Fruit fly (Drosophila melanogaster) whole organism, prepupa: Measurements from ENCODE around the gene por.

Source experiments
- Blimp-1 ChIP-seq: fragments of 200-800 bp; sonication (Bioruptor generic); optimal IDR thresholded peaks from 3 replicates; lab custom pipeline; 2017; ENCODE audit warnings: missing biosample characterization, missing genetic modification characterization, mild to moderate bottlenecking, moderate library complexity, missing genetic modification reagents
- CG10669 ChIP-seq: fragments of 200-800 bp; sonication (Bioruptor generic); optimal IDR thresholded peaks from 3 replicates; lab custom pipeline; 2018; ENCODE audit warnings: missing biosample characterization, mild to moderate bottlenecking, missing genetic modification characterization, moderate library complexity
- CG11294 ChIP-seq: fragments of 200-800 bp; sonication (Bioruptor generic); IDR thresholded peaks from 2 replicates; pipeline ENCODE4 v1.3.6; 2022; ENCODE audit warnings: missing biosample characterization, missing genetic modification characterization
- CG11902 ChIP-seq: fragments of 200-800 bp; sonication (Bioruptor generic); optimal IDR thresholded peaks from 3 replicates; lab custom pipeline; 2016; ENCODE audit warnings: missing biosample characterization, missing genetic modification characterization
- CG15336 ChIP-seq: fragments of 200-800 bp; sonication (Bioruptor generic); IDR thresholded peaks from 2 replicates; pipeline ENCODE4 v1.3.6; 2022; ENCODE audit warnings: missing biosample characterization, missing genetic modification characterization
- CG16779 ChIP-seq: fragments of 200-800 bp; sonication (Bioruptor generic); optimal IDR thresholded peaks from 3 replicates; lab custom pipeline; 2017; ENCODE audit warnings: missing biosample characterization, mild to moderate bottlenecking, missing genetic modification characterization
- CG3032 ChIP-seq: fragments of 200-800 bp; optimal IDR thresholded peaks from 2 replicates; lab custom pipeline; 2019; ENCODE audit warnings: missing biosample characterization, mild to moderate bottlenecking, missing genetic modification characterization, moderate library complexity
- CG32006 ChIP-seq: fragments of 200-800 bp; sonication (Bioruptor generic); optimal IDR thresholded peaks from 3 replicates; lab custom pipeline; 2017; ENCODE audit warnings: missing biosample characterization, mild to moderate bottlenecking, missing genetic modification characterization
- CG3919 ChIP-seq: fragments of 200-800 bp; sonication (Bioruptor generic); optimal IDR thresholded peaks from 3 replicates; lab custom pipeline; 2016; ENCODE audit warnings: missing biosample characterization, missing genetic modification characterization
- CG6163 ChIP-seq: fragments of 200-800 bp; sonication (Bioruptor generic); IDR thresholded peaks from 3 replicates; pipeline ENCODE4 v1.3.6; 2022; ENCODE audit warnings: missing biosample characterization, missing genetic modification characterization
- CG6276 ChIP-seq: fragments of 200-800 bp; sonication (Bioruptor generic); optimal IDR thresholded peaks from 2 replicates; lab custom pipeline; 2017; ENCODE audit warnings: missing biosample characterization, mild to moderate bottlenecking, missing genetic modification characterization
- CG6808 ChIP-seq: fragments of 200-800 bp; sonication (Bioruptor generic); optimal IDR thresholded peaks from 3 replicates; lab custom pipeline; 2017; ENCODE audit warnings: missing biosample characterization, missing genetic modification characterization, mild to moderate bottlenecking, moderate library complexity, missing genetic modification reagents
- CG6854 ChIP-seq: fragments of 200-800 bp; sonication (Bioruptor generic); optimal IDR thresholded peaks from 2 replicates; lab custom pipeline; 2017; ENCODE audit warnings: missing biosample characterization, mild to moderate bottlenecking, missing genetic modification characterization
- CG8319 ChIP-seq: fragments of 200-800 bp; sonication (Bioruptor generic); optimal IDR thresholded peaks from 3 replicates; lab custom pipeline; 2016; ENCODE audit warnings: missing biosample characterization, missing genetic modification characterization
- Eip75B ChIP-seq: fragments of 200-800 bp; sonication (Bioruptor generic); optimal IDR thresholded peaks from 3 replicates; lab custom pipeline; 2016; ENCODE audit warnings: missing biosample characterization, missing genetic modification characterization
- Eip78C ChIP-seq: fragments of 200-800 bp; sonication (Bioruptor generic); peaks from one replicate; lab custom pipeline; 2016; ENCODE audit warnings: missing biosample characterization, missing genetic modification characterization
- Ets21C ChIP-seq: fragments of 200-800 bp; sonication (Bioruptor generic); optimal IDR thresholded peaks from 3 replicates; lab custom pipeline; 2016; ENCODE audit warnings: missing biosample characterization, missing genetic modification characterization
- Gug ChIP-seq: fragments of 200-800 bp; sonication (Bioruptor generic); IDR thresholded peaks from 2 replicates; pipeline ENCODE4 v1.3.6; 2022; ENCODE audit warnings: missing biosample characterization, missing genetic modification characterization
- Met ChIP-seq: fragments of 200-800 bp; sonication (Bioruptor generic); optimal IDR thresholded peaks from 3 replicates; lab custom pipeline; 2016; ENCODE audit warnings: missing biosample characterization, missing genetic modification characterization
- OdsH ChIP-seq: fragments of 200-800 bp; sonication (Bioruptor generic); optimal IDR thresholded peaks from 3 replicates; lab custom pipeline; 2016; ENCODE audit warnings: missing biosample characterization, missing genetic modification characterization
- Sox102F ChIP-seq: fragments of 200-800 bp; sonication (Bioruptor generic); optimal IDR thresholded peaks from 2 replicates; lab custom pipeline; 2016; ENCODE audit warnings: missing biosample characterization, mild to moderate bottlenecking, missing genetic modification characterization
- Sox14 ChIP-seq: fragments of 200-800 bp; sonication (Bioruptor generic); optimal IDR thresholded peaks from 3 replicates; lab custom pipeline; 2016; ENCODE audit warnings: missing biosample characterization, missing genetic modification characterization
- Sox15 ChIP-seq: fragments of 200-800 bp; sonication (Bioruptor generic); optimal IDR thresholded peaks from 3 replicates; lab custom pipeline; 2016; ENCODE audit warnings: missing biosample characterization, missing genetic modification characterization
- acj6 ChIP-seq: fragments of 200-800 bp; sonication (Bioruptor generic); optimal IDR thresholded peaks from 3 replicates; lab custom pipeline; 2016; ENCODE audit warnings: missing biosample characterization, missing genetic modification characterization
- cyc ChIP-seq: fragments of 200-800 bp; sonication (Bioruptor generic); optimal IDR thresholded peaks from 3 replicates; lab custom pipeline; 2016; ENCODE audit warnings: missing biosample characterization, missing genetic modification characterization
- dac ChIP-seq: fragments of 200-800 bp; sonication (Bioruptor generic); optimal IDR thresholded peaks from 2 replicates; lab custom pipeline; 2017; ENCODE audit warnings: missing biosample characterization, mild to moderate bottlenecking, missing genetic modification characterization
- dsx ChIP-seq: fragments of 200-800 bp; optimal IDR thresholded peaks from 3 replicates; lab custom pipeline; 2019; ENCODE audit warnings: missing biosample characterization, mild to moderate bottlenecking, missing genetic modification characterization, moderate library complexity; ENCODE audit not compliant: poor library complexity, severe bottlenecking
- eg ChIP-seq: fragments of 200-800 bp; sonication (Bioruptor generic); IDR thresholded peaks from 3 replicates; pipeline ENCODE4 v1.3.6; 2022; ENCODE audit warnings: missing biosample characterization, missing genetic modification characterization
- esn ChIP-seq: fragments of 200-800 bp; sonication (Bioruptor generic); optimal IDR thresholded peaks from 2 replicates; lab custom pipeline; 2016; ENCODE audit warnings: missing biosample characterization, mild to moderate bottlenecking, missing genetic modification characterization, moderate library complexity
- fd59A ChIP-seq: fragments of 200-800 bp; sonication (Bioruptor generic); optimal IDR thresholded peaks from 2 replicates; lab custom pipeline; 2017; ENCODE audit warnings: missing biosample characterization, mild to moderate bottlenecking, missing genetic modification characterization, missing genetic modification reagents
- fkh ChIP-seq: fragments of 200-800 bp; sonication (Bioruptor generic); optimal IDR thresholded peaks from 3 replicates; lab custom pipeline; 2017; ENCODE audit warnings: missing biosample characterization, mild to moderate bottlenecking, missing genetic modification characterization, moderate library complexity
- pdm3 ChIP-seq: fragments of 200-800 bp; sonication (Bioruptor generic); optimal IDR thresholded peaks from 3 replicates; lab custom pipeline; 2016; ENCODE audit warnings: missing biosample characterization, missing genetic modification characterization
- salr ChIP-seq, 2 experiments: fragments of 200-800 bp; sonication (Bioruptor generic); optimal IDR thresholded peaks; 3 replicates each; lab custom pipeline; 2016 to 2018; ENCODE audit warnings: missing biosample characterization in 2 of 2, missing genetic modification characterization in 2 of 2, mild to moderate bottlenecking in 1 of 2
- spab ChIP-seq: fragments of 200-800 bp; sonication (Bioruptor generic); optimal IDR thresholded peaks from 2 replicates; lab custom pipeline; 2017; ENCODE audit warnings: missing biosample characterization, mild to moderate bottlenecking, missing genetic modification characterization, missing genetic modification reagents
- ss ChIP-seq, 2 experiments: fragments of 200-800 bp; sonication (Bioruptor generic); optimal IDR thresholded peaks; 2 replicates in 1 of 2; 3 replicates in 1 of 2; lab custom pipeline; 2017 to 2018; ENCODE audit warnings: mild to moderate bottlenecking in 2 of 2, missing biosample characterization in 2 of 2, missing genetic modification characterization in 2 of 2, moderate library complexity in 1 of 2
- svp ChIP-seq: fragments of 200-800 bp; sonication (Bioruptor generic); peaks from one replicate; lab custom pipeline; 2016; ENCODE audit warnings: missing biosample characterization, missing genetic modification characterization
- topi ChIP-seq: fragments of 200-800 bp; sonication (Bioruptor generic); optimal IDR thresholded peaks from 3 replicates; lab custom pipeline; 2016; ENCODE audit warnings: missing biosample characterization, missing genetic modification characterization
- vri ChIP-seq: fragments of 200-800 bp; sonication (Bioruptor generic); optimal IDR thresholded peaks from 3 replicates; lab custom pipeline; 2016; ENCODE audit warnings: missing biosample characterization, mild to moderate bottlenecking, missing genetic modification characterization

Gene por

DNA sequence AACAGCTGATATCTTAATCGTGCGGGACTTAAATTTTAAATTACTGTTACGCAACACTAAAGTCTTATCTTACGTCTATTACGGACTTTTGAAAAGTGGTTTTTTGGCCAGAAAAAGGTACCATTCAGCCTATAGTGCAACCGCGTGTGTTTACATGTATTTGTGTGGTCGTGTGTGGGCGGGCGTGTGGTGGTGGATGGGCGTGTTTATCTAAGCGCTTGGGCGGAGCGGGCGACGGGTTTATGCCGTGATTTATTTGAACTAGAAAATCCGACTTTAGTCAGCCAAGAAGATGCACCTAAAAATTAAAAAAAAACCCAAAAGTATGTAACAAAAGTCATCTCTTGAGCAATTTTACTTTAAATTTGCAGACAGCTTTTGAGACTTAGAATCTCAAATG is 16.2 kb downstream of the por start:
- peak; percentile 87 for TF ChIP-seq fkh
- TF ChIP-seq CG3919 (GFP tag; lab: Kevin White, UChicago): no peak

DNA sequence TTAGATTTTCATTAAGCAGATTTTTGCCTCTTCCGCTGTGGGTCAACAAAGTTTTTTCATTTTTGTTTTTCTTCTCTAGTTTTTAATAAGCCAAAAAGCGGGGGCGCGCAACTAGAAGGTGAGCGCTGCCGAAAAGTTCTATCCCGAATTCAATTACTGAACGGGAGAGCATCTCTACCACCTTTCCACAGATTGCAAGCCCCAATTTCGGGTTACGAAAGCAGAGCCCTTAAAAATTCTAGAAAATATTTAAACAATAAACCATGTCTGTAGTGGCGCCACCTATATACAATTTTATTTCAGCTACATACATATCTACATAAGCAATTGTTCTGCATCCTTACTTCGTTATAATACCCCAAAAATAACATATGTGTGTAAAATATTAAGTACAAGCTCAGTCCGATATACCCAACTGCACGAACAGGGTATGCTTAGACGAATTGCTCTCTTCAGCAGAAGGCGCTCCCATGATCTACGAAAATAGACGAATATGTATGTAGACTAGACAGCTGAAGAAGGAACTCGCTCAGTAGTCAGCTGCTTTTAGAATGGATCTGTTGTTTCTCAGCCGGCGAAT is 21.2 kb downstream of the por start, which contains the start of gene CG6106:
Gene CG6106 (plus strand): TSS at position 530 of the 580 bp plus-strand sequence.
- TF ChIP-seq eg (GFP tag; lab: Robert Waterston, UW) (0 out of 3 replicates have a peak, but pooled peaks have one; percentile 11), CG16779 (tag; lab: Kevin White, UChicago) (no peak)

DNA sequence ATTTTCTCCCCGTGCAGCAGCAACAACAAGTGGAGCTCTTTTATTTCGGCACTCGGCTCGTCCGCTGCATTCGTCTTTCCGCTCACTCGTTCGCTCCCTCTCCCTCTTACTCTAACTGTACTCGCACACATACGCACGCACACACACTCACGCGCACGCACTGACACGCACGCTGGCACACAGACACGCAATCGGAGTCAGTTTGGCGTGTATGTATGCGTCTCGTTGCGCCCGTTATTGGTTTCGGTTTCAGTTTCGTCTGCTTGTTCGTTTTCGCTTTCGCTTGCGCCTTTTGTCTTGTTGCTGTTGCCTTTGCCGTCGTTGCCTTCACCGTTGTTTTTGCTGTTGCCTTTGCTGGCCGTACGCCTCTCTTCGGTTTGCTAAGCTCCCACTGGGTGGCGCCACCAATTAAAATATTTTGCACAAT is 21.9 kb downstream of the por start:
- no peak for TF ChIP-seq esn (GFP tag; lab: Kevin White, UChicago)
- no peak for TF ChIP-seq CG11902
- no peak for TF ChIP-seq pdm3
- TF ChIP-seq Gug (GFP tag; lab: Robert Waterston, UW): no peak
- TF ChIP-seq Eip75B: no peak
- TF ChIP-seq acj6 (GFP tag; lab: Kevin White, UChicago): no peak
- TF ChIP-seq CG11294 (GFP tag; lab: Robert Waterston, UW): no peak
- no peak for TF ChIP-seq CG3032
- TF ChIP-seq Eip78C: peak; percentile 56
- peak; percentile 7 for TF ChIP-seq Sox102F (GFP tag; lab: Kevin White, UChicago)
- TF ChIP-seq vri (GFP tag; lab: Kevin White, UChicago): no peak
- no peak for TF ChIP-seq fd59A (GFP tag; lab: Kevin White, UChicago)
- TF ChIP-seq Sox14 (GFP tag; lab: Kevin White, UChicago): peak; percentile 8
- peak; percentile 11 to 20 for TF ChIP-seq ss (GFP tag; optimal IDR thresholded peaks at IDR 0.05; lab: Kevin White, UChicago)
- TF ChIP-seq salr (GFP tag; optimal IDR thresholded peaks at IDR 0.05; lab: Kevin White, UChicago): no peak
- peak; percentile 18 for TF ChIP-seq cyc (GFP tag; lab: Kevin White, UChicago)
- no peak for TF ChIP-seq OdsH (GFP tag; lab: Kevin White, UChicago)
- peak; percentile 41 for TF ChIP-seq CG6854 (GFP tag; lab: Kevin White, UChicago)
- peak; percentile 37 for TF ChIP-seq topi (GFP tag; lab: Kevin White, UChicago)
- TF ChIP-seq Blimp-1 (GFP tag; lab: Kevin White, UChicago): peak; percentile 95
- TF ChIP-seq eg (GFP tag; lab: Robert Waterston, UW): no peak
- peak; percentile 64 for TF ChIP-seq svp (GFP tag; lab: Kevin White, UChicago)
- no peak for TF ChIP-seq CG8319 (GFP tag; lab: Kevin White, UChicago)
- no peak for TF ChIP-seq CG15336 (GFP tag; lab: Robert Waterston, UW)
- no peak for TF ChIP-seq dsx (GFP tag; lab: Kevin White, UChicago)
- TF ChIP-seq CG6276: no peak
- TF ChIP-seq CG6163 (GFP tag; lab: Robert Waterston, UW): 0 out of 3 replicates have a peak, but pooled peaks have one; percentile 43
- no peak for TF ChIP-seq Ets21C (GFP tag; lab: Kevin White, UChicago)
- TF ChIP-seq dac (GFP tag; lab: Kevin White, UChicago): peak; percentile 17
- TF ChIP-seq CG32006 (GFP tag; lab: Kevin White, UChicago): no peak
- TF ChIP-seq CG6808 (GFP tag; lab: Kevin White, UChicago): no peak
- TF ChIP-seq Sox15 (GFP tag; lab: Kevin White, UChicago): no peak

DNA sequence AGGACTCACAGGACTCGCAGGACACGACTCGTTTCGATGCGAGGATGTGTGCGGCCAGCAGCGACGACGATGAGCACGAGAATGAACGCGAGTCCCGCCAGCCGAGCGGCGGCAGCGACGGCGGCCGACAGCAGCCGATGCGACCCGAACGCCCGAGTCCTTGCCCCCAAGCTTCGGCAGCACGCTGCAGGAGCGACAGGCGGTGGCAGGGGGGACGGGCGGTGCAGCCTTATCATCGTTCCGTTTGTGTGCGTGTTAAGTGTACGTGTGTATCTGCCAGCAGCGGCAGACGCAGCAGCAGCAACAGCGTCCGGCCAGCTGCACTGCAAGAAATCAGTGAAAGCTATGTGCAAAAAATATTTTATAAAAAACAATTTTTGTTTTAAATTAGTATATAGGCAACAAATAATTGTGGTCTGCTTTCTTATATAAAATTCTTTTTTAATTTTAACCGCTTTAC is 23.5 kb downstream of the por start, which contains the start of gene kairos:
Gene kairos (minus strand): TSS at position 51 of the 460 bp plus-strand sequence.
- TF ChIP-seq Blimp-1 (GFP tag; lab: Kevin White, UChicago): no peak
- TF ChIP-seq eg (GFP tag; lab: Robert Waterston, UW): peak; percentile 12; the same call in 1 of the 3 replicates
- TF ChIP-seq salr (GFP tag; optimal IDR thresholded peaks at IDR 0.05; lab: Kevin White, UChicago): no peak
- TF ChIP-seq Met (GFP tag; lab: Kevin White, UChicago): no peak
- 0 out of 3 replicates have a peak, but pooled peaks have one; percentile 12 for TF ChIP-seq CG6163 (GFP tag; lab: Robert Waterston, UW)
- no peak for TF ChIP-seq CG10669 (GFP tag; lab: Kevin White, UChicago)
- peak; percentile 59 for TF ChIP-seq Eip78C
- TF ChIP-seq spab (GFP tag; lab: Kevin White, UChicago): no peak
- no peak for TF ChIP-seq CG3032
- TF ChIP-seq, all 60 proteins: peak for 3
